Worm (Caenorhabditis elegans) whole organism, L2 larva: ENCODE data around the gene nkb-2.

ENCODE experiments used
- F13H6.1 ChIP-seq: sonication (generic microtip); optimal IDR thresholded peaks from 2 replicates; lab custom pipeline; 2016; ENCODE audit warnings: missing genetic modification characterization, missing compliant biosample characterization
- R02D3.7 ChIP-seq: fragments of 150-350 bp; optimal IDR thresholded peaks from 2 replicates; lab custom pipeline; 2014; ENCODE audit warnings: missing biosample characterization, missing genetic modification characterization
- Y55F3AM.14 ChIP-seq: fragments of 200-800 bp; sonication (Bioruptor generic); optimal IDR thresholded peaks from 2 replicates; lab custom pipeline; 2018; ENCODE audit warnings: mild to moderate bottlenecking, missing genetic modification characterization, missing compliant biosample characterization
- dmd-4 ChIP-seq: sonication (generic microtip); optimal IDR thresholded peaks from 2 replicates; lab custom pipeline; 2017; ENCODE audit warnings: missing biosample characterization, missing genetic modification characterization
- elt-1 ChIP-seq: fragments of 150-350 bp; optimal IDR thresholded peaks from 2 replicates; lab custom pipeline; 2014; ENCODE audit warnings: missing biosample characterization, missing genetic modification characterization
- elt-3 ChIP-seq: sonication (generic microtip); optimal IDR thresholded peaks from 2 replicates; lab custom pipeline; 2017; ENCODE audit warnings: missing biosample characterization, missing genetic modification characterization
- mab-5 ChIP-seq: fragments of 150-350 bp; optimal IDR thresholded peaks from 2 replicates; lab custom pipeline; 2014; ENCODE audit warnings: missing biosample characterization, missing genetic modification characterization
- mdl-1 ChIP-seq, 2 experiments: fragments of 150-350 bp in 1 of 2; sonication (generic microtip) in 1 of 2; optimal IDR thresholded peaks; 2 replicates each; lab custom pipeline; 2017; ENCODE audit warnings: missing biosample characterization in 2 of 2, missing genetic modification characterization in 2 of 2
- nhr-11 ChIP-seq: fragments of 150-350 bp; optimal IDR thresholded peaks from 2 replicates; lab custom pipeline; 2014; ENCODE audit warnings: missing biosample characterization, missing genetic modification characterization
- skn-1 ChIP-seq: sonication (generic microtip); optimal IDR thresholded peaks from 2 replicates; lab custom pipeline; 2017; ENCODE audit warnings: missing biosample characterization, missing genetic modification characterization

- TF ChIP-seq skn-1 (tag; lab: Kevin White, UChicago) (no peak), R02D3.7 (no peak), elt-3 (tag; lab: Kevin White, UChicago) (no peak), mdl-1 (tag; optimal IDR thresholded peaks at IDR 0.05; lab: Kevin White, UChicago) (no peak), F13H6.1 (tag; lab: Kevin White, UChicago) (no peak), elt-1 (tag; lab: Kevin White, UChicago) (no peak), dmd-4 (tag; lab: Kevin White, UChicago) (no peak), nhr-11 (no peak), mab-5 (tag; lab: Kevin White, UChicago) (no peak), Y55F3AM.14 (no peak)
Measured at ce11 chrIV:10543361-10543760, 47.4 kb upstream of the nkb-2 start.
